Fruit fly (Drosophila melanogaster): Measurements from ENCODE around the gene CG43219.

The CG43219 gene

dm6 chr3L:21256062-21257023, 36.1 kb downstream of the CG43219 start (continued):
- no peak for TF ChIP-seq ap (GFP tag; IDR thresholded peaks at IDR 0.05)

DNA sequence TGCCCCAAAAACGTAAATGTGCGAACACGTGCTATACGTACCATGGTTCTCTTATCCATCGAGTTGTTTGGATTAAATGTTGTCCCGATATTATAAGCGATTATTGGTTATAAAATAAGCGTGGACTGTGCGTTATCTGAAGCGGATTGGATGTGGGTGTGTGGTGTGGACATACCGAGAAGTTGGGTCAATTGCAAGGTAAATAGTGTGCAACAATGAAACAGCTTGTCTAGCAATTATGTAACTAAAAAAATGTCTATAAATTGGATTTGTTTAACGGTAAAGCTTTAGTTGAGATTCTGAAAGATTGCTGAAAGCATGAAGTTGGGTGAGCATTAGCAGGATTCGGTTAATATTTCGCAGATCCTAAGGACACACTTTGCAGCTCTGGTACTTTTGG, 37.5 kb downstream of the CG43219 start, which contains the start of gene CG43218:
TSS of gene CG43218 (plus strand) at position 290 of the 400 bp plus-strand sequence.
- peak in 1 of 2 experiments; percentile 69 for TF ChIP-seq Pdp1 (GFP tag; optimal IDR thresholded peaks at IDR 0.05)
- TF ChIP-seq MBD-R2 (GFP tag; IDR thresholded peaks at IDR 0.05), result no peak
- no peak for TF ChIP-seq Ssrp (tag; optimal IDR thresholded peaks at IDR 0.05)
- TF ChIP-seq eve (GFP tag; optimal IDR thresholded peaks at IDR 0.05), result peak in 1 of 2 experiments; percentile 7
- TF ChIP-seq CG9932 (GFP tag; IDR thresholded peaks at IDR 0.05), result no peak

DNA sequence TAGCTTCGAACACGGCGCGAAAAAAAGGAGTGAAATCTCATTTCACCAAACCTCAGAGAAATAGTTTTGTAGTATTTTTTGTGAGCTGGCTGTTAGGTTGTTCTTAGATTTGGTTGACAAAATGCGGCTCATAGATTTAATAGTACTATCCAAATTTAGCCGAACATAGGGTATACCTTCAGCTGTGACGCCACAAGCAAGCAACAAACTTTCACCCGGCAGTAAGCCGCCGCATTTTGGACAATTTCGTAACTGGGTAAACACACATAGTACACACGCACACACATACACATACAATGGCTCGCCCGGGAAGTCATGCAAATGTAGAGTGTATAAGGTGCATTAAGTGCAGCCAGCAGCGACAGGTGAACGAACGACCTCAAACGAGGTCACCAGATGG, 39.1 kb downstream of the CG43219 start:
- peak in 1 of 2 experiments; percentile 30 for TF ChIP-seq eve (GFP tag; optimal IDR thresholded peaks at IDR 0.05)
- peak; percentile 21 for TF ChIP-seq CG4707 (GFP tag; optimal IDR thresholded peaks at IDR 0.05)
- peak; percentile 86 for TF ChIP-seq sens (GFP tag)
- TF ChIP-seq CG6254 (GFP tag; optimal IDR thresholded peaks at IDR 0.05), result peak; percentile 9
- TF ChIP-seq E2f1 (GFP tag; IDR thresholded peaks at IDR 0.05), result no peak
- TF ChIP-seq pnt (GFP tag; optimal IDR thresholded peaks at IDR 0.05), result no peak
- peak; percentile 44 for TF ChIP-seq sisA (GFP tag; IDR thresholded peaks at IDR 0.05)
- TF ChIP-seq jumu (GFP tag; optimal IDR thresholded peaks at IDR 0.05), result peak; percentile 3
- TF ChIP-seq kni (GFP tag; optimal IDR thresholded peaks at IDR 0.05), result peak; percentile 75
- TF ChIP-seq D (optimal IDR thresholded peaks at IDR 0.05), result no peak
- no peak for TF ChIP-seq D (GFP tag; optimal IDR thresholded peaks at IDR 0.05)
- peak; percentile 32; the same call in 1 of the 2 replicates for TF ChIP-seq crol (GFP tag; IDR thresholded peaks at IDR 0.05)
- peak; percentile 35; the same call in 1 of the 3 replicates for TF ChIP-seq row (GFP tag; IDR thresholded peaks at IDR 0.05)
- no peak for TF ChIP-seq CG7987 (GFP tag; optimal IDR thresholded peaks at IDR 0.05)
- TF ChIP-seq unc-4 (GFP tag; IDR thresholded peaks at IDR 0.05; ENCODE audit: partially characterized antibody), result no peak
- peak; percentile 17 for TF ChIP-seq CG4424 (GFP tag; optimal IDR thresholded peaks at IDR 0.05)
- TF ChIP-seq HLH3B (GFP tag; IDR thresholded peaks at IDR 0.05), result peak; percentile 34; the same call in 1 of the 2 replicates
- 0 out of 2 replicates have a peak, but pooled peaks have one; percentile 6 for TF ChIP-seq Xrp1 (GFP tag; IDR thresholded peaks at IDR 0.05)
- TF ChIP-seq Asciz (GFP tag; optimal IDR thresholded peaks at IDR 0.05), result peak; percentile 40
- peak; percentile 9 for TF ChIP-seq CG6654 (GFP tag; optimal IDR thresholded peaks at IDR 0.05)
- no peak for TF ChIP-seq CG5245 (GFP tag; optimal IDR thresholded peaks at IDR 0.05)
- peak; percentile 26 for TF ChIP-seq phol (tag; optimal IDR thresholded peaks at IDR 0.05)
- TF ChIP-seq CG11085 (GFP tag; IDR thresholded peaks at IDR 0.05), result no peak
- peak; percentile 11 for TF ChIP-seq CG10431 (GFP tag; optimal IDR thresholded peaks at IDR 0.05)
- peak; percentile 18 for TF ChIP-seq CG2678 (tag; optimal IDR thresholded peaks at IDR 0.05)
- TF ChIP-seq CG11723 (GFP tag; optimal IDR thresholded peaks at IDR 0.05), result no peak
- TF ChIP-seq Awh (GFP tag; IDR thresholded peaks at IDR 0.05), result 0 out of 2 replicates have a peak, but pooled peaks have one; percentile 45
- no peak for TF ChIP-seq Nf-YC (tag; optimal IDR thresholded peaks at IDR 0.05)
- peak; percentile 18 for TF ChIP-seq CG18262 (tag; optimal IDR thresholded peaks at IDR 0.05)
- peak; percentile 77 for TF ChIP-seq Blimp-1 (GFP tag; optimal IDR thresholded peaks at IDR 0.05)
- TF ChIP-seq nmo (GFP tag; optimal IDR thresholded peaks at IDR 0.05), result peak; percentile 11
- peak; percentile 14 for TF ChIP-seq fd96Cb (tag; optimal IDR thresholded peaks at IDR 0.05)
- TF ChIP-seq Drgx (GFP tag; IDR thresholded peaks at IDR 0.05), result peak; percentile 41
- TF ChIP-seq Xbp1 (GFP tag; optimal IDR thresholded peaks at IDR 0.05), result peak; percentile 22
- TF ChIP-seq Sox100B (GFP tag; optimal IDR thresholded peaks at IDR 0.05), result no peak
- peak; percentile 24 for TF ChIP-seq CG5180 (GFP tag; optimal IDR thresholded peaks at IDR 0.05)
- no peak for TF ChIP-seq mam (GFP tag; optimal IDR thresholded peaks at IDR 0.05)
- TF ChIP-seq CG14710 (tag; optimal IDR thresholded peaks at IDR 0.05), result peak; percentile 4
- no peak for TF ChIP-seq CG4820 (GFP tag; optimal IDR thresholded peaks at IDR 0.05)

Measured in whole organism, embryonic.